Fruit fly (Drosophila melanogaster): ENCODE results near the gene Npc2c.
A peak's percentile ranks its signal among the peaks of the same experiment; 100 is the strongest.

Gene Npc2c

dm6 chr3R:10042664-10043372, 17.2 kb upstream of the Npc2c start, which contains the start of the genes Mical and CG3909 (continued):
- TF ChIP-seq fu2 (GFP tag; optimal IDR thresholded peaks at IDR 0.05) (no peak), CG18011 (GFP tag; optimal IDR thresholded peaks at IDR 0.05) (no peak), hbn (GFP tag; IDR thresholded peaks at IDR 0.05; ENCODE audit: partially characterized antibody) (peak; percentile 21; the same call in 1 of the 2 replicates), CG3407 (GFP tag; optimal IDR thresholded peaks at IDR 0.05) (peak; percentile 52), CG31388 (GFP tag; optimal IDR thresholded peaks at IDR 0.05) (peak; percentile 65), CG11560 (tag; IDR thresholded peaks at IDR 0.05) (peak; percentile 45; the same call in 1 of the 3 replicates), ap (GFP tag; IDR thresholded peaks at IDR 0.05) (peak; percentile 85), stc (GFP tag; IDR thresholded peaks at IDR 0.05) (peak; percentile 92), CG4854 (GFP tag; optimal IDR thresholded peaks at IDR 0.05) (peak; percentile 7), CG11504 (tag; optimal IDR thresholded peaks at IDR 0.05) (peak; percentile 87), CG8089 (GFP tag; optimal IDR thresholded peaks at IDR 0.05) (no peak), CG42726 (GFP tag; IDR thresholded peaks at IDR 0.05; ENCODE audit: partially characterized antibody) (peak; percentile 51; the same call in 1 of the 2 replicates), CG13775 (GFP tag; optimal IDR thresholded peaks at IDR 0.05) (peak; percentile 80), CG16779 (GFP tag; IDR thresholded peaks at IDR 0.05) (peak; percentile 80; the same call in 1 of the 2 replicates), CG1647 (GFP tag; optimal IDR thresholded peaks at IDR 0.05) (no peak), fd102C (GFP tag; optimal IDR thresholded peaks at IDR 0.05) (no peak), schlank (tag; optimal IDR thresholded peaks at IDR 0.05) (peak; percentile 24), dimm (GFP tag; IDR thresholded peaks at IDR 0.05) (peak; percentile 77), pb (GFP tag; optimal IDR thresholded peaks at IDR 0.05) (no peak), CG10543 (GFP tag; optimal IDR thresholded peaks at IDR 0.05) (peak; percentile 48), Elba2 (GFP tag; optimal IDR thresholded peaks at IDR 0.05) (no peak), Dll (GFP tag; IDR thresholded peaks at IDR 0.05; ENCODE audit: partially characterized antibody) (peak; percentile 38; the same call in 1 of the 4 replicates), CG7987 (GFP tag; optimal IDR thresholded peaks at IDR 0.05) (no peak), wdn (GFP tag; IDR thresholded peaks at IDR 0.05) (peak; percentile 83), CG34376 (GFP tag; optimal IDR thresholded peaks at IDR 0.05) (peak; percentile 36), CG4820 (GFP tag; optimal IDR thresholded peaks at IDR 0.05) (peak; percentile 64), CG7357 (GFP tag; IDR thresholded peaks at IDR 0.05) (peak; percentile 62; the same call in 2 of the 3 replicates), CG10462 (GFP tag; optimal IDR thresholded peaks at IDR 0.05) (peak; percentile 59), CG12236 (GFP tag; optimal IDR thresholded peaks at IDR 0.05) (no peak), CG7372 (GFP tag; IDR thresholded peaks at IDR 0.05) (peak; percentile 89), knrl (GFP tag; IDR thresholded peaks at IDR 0.05; ENCODE audit: partially characterized antibody) (peak; percentile 21; the same call in 1 of the 3 replicates), cato (GFP tag; optimal IDR thresholded peaks at IDR 0.05; ENCODE audit: borderline replicate concordance) (peak; percentile 68), vvl (GFP tag; IDR thresholded peaks at IDR 0.05) (peak; percentile 97), CG5245 (GFP tag; optimal IDR thresholded peaks at IDR 0.05) (peak; percentile 44), Myb (GFP tag; optimal IDR thresholded peaks at IDR 0.05) (peak; percentile 9), so (GFP tag; IDR thresholded peaks at IDR 0.05) (peak; percentile 74), zfh2 (GFP tag; optimal IDR thresholded peaks at IDR 0.05) (peak; percentile 54), Rfx (GFP tag; IDR thresholded peaks at IDR 0.05) (peak; percentile 95), CkIIα-i1 (GFP tag; IDR thresholded peaks at IDR 0.05) (no peak), Dfd (GFP tag; optimal IDR thresholded peaks at IDR 0.05) (no peak), CG6765 (GFP tag; optimal IDR thresholded peaks at IDR 0.05) (peak; percentile 73), CHES-1-like (GFP tag; optimal IDR thresholded peaks at IDR 0.05) (peak; percentile 52), CG15479 (GFP tag; optimal IDR thresholded peaks at IDR 0.05) (no peak), Fer2 (tag; optimal IDR thresholded peaks at IDR 0.05) (peak; percentile 83), ttk (GFP tag; IDR thresholded peaks at IDR 0.05) (peak; percentile 86), tgo (GFP tag; IDR thresholded peaks at IDR 0.05) (peak; percentile 95), crc (GFP tag; optimal IDR thresholded peaks at IDR 0.05) (no peak), pho (GFP tag; optimal IDR thresholded peaks at IDR 0.05) (peak; percentile 51), CG9817 (tag; optimal IDR thresholded peaks at IDR 0.05) (peak; percentile 84), btn (GFP tag; optimal IDR thresholded peaks at IDR 0.05) (no peak)

All from whole organism, embryonic.